Fruit fly (Drosophila melanogaster) Kc167 (cell line): ENCODE measurements around the gene CG8034.

ENCODE experiments used
- Sin3A ChIP-seq: fragments of >200 bp; optimal IDR thresholded peaks from 2 replicates; lab custom pipeline; 2018; ENCODE audit warnings: missing external identifiers
- psq ChIP-seq: fragments of >200 bp; optimal IDR thresholded peaks from 2 replicates; lab custom pipeline; 2017; ENCODE audit warnings: missing external identifiers

dm6 chrX:19295831-19296423, 2.0 kb downstream of the CG8034 start:
- TF ChIP-seq psq (lab: Kevin White, UChicago) (no peak), Sin3A (no peak)
